Worm (Caenorhabditis elegans) whole organism, L1 larva: ENCODE data around the gene nhr-150.

Experiments used
- C04F5.9 ChIP-seq: sonication (generic microtip); optimal IDR thresholded peaks from 2 replicates; lab custom pipeline; 2016; ENCODE audit warnings: missing genetic modification characterization, missing compliant biosample characterization
- C16A3.4 ChIP-seq: fragments of 150-350 bp; optimal IDR thresholded peaks from 2 replicates; lab custom pipeline; 2014; ENCODE audit warnings: missing biosample characterization, missing genetic modification characterization
- Y116A8C.19 ChIP-seq: sonication (generic microtip); optimal IDR thresholded peaks from 2 replicates; lab custom pipeline; 2016; ENCODE audit warnings: missing compliant biosample characterization, missing genetic modification characterization, borderline replicate concordance
- ama-1 ChIP-seq: fragments of 150-350 bp; optimal IDR thresholded peaks from 2 replicates; lab custom pipeline; 2014
- blmp-1 ChIP-seq: fragments of 150-350 bp; optimal IDR thresholded peaks from 2 replicates; lab custom pipeline; 2014; ENCODE audit warnings: missing biosample characterization, missing genetic modification characterization
- ceh-63 ChIP-seq: fragments of 200-800 bp; sonication (Bioruptor generic); optimal IDR thresholded peaks from 2 replicates; lab custom pipeline; 2018; ENCODE audit warnings: mild to moderate bottlenecking, missing genetic modification characterization, missing compliant biosample characterization
- efl-3 ChIP-seq: fragments of 200-800 bp; sonication (Bioruptor generic); optimal IDR thresholded peaks from 2 replicates; lab custom pipeline; 2018; ENCODE audit warnings: mild to moderate bottlenecking, missing genetic modification characterization, missing compliant biosample characterization
- egl-13 ChIP-seq: sonication (generic microtip); optimal IDR thresholded peaks from 2 replicates; lab custom pipeline; 2016; ENCODE audit warnings: missing genotype, missing genetic modification reagents, missing genetic modification characterization, missing compliant biosample characterization
- egl-27 ChIP-seq, 2 experiments: fragments of 150-350 bp in 1 of 2; sonication (generic microtip); optimal IDR thresholded peaks; 3 replicates each; lab custom pipeline; 2017 to 2018; ENCODE audit warnings: missing biosample characterization in 2 of 2, missing genetic modification characterization in 2 of 2, missing genetic modification reagents in 2 of 2
- elt-2 ChIP-seq: sonication (generic microtip); optimal IDR thresholded peaks from 2 replicates; lab custom pipeline; 2016; ENCODE audit warnings: missing genetic modification characterization, mild to moderate bottlenecking, inconsistent platforms, missing compliant biosample characterization, missing genetic modification reagents
- fkh-8 ChIP-seq: sonication (generic microtip); optimal IDR thresholded peaks from 2 replicates; lab custom pipeline; 2016; ENCODE audit warnings: mild to moderate bottlenecking, missing genetic modification characterization, missing compliant biosample characterization
- grh-1 ChIP-seq: fragments of 200-800 bp; sonication (Bioruptor generic); IDR thresholded peaks from 2 replicates; pipeline ENCODE4 v1.3.6; 2022; ENCODE audit warnings: missing genetic modification reagents, missing genetic modification characterization, missing compliant biosample characterization
- isw-1 ChIP-seq: fragments of 200-800 bp; sonication (Bioruptor generic); IDR thresholded peaks from 2 replicates; pipeline ENCODE4 v1.3.6; 2022; ENCODE audit warnings: missing genetic modification characterization, missing compliant biosample characterization
- lin-35 ChIP-seq, 2 experiments: fragments of 150-350 bp; optimal IDR thresholded peaks; 2 replicates each; lab custom pipeline; 2014; ENCODE audit warnings: missing biosample characterization in 2 of 2, missing genetic modification characterization in 2 of 2, missing genetic modification reagents in 2 of 2
- lin-39 ChIP-seq: fragments of 150-350 bp; optimal IDR thresholded peaks from 2 replicates; lab custom pipeline; 2014; ENCODE audit warnings: missing biosample characterization, missing genetic modification reagents, missing genetic modification characterization
- mdl-1 ChIP-seq, 2 experiments: fragments of 150-350 bp; optimal IDR thresholded peaks; 2 replicates each; lab custom pipeline; 2014 to 2017; ENCODE audit warnings: missing biosample characterization in 2 of 2, missing genetic modification characterization in 2 of 2, inconsistent platforms in 1 of 2
- mef-2 ChIP-seq: fragments of 150-350 bp; optimal IDR thresholded peaks from 2 replicates; lab custom pipeline; 2014; ENCODE audit warnings: missing biosample characterization, missing genetic modification characterization
- nhr-47 ChIP-seq: sonication (generic microtip); optimal IDR thresholded peaks from 2 replicates; lab custom pipeline; 2016; ENCODE audit warnings: mild to moderate bottlenecking, missing genetic modification characterization, moderate library complexity, missing compliant biosample characterization
- nhr-76 ChIP-seq: sonication (generic microtip); optimal IDR thresholded peaks from 2 replicates; lab custom pipeline; 2017; ENCODE audit warnings: missing biosample characterization, missing genetic modification characterization
- nhr-77 ChIP-seq: fragments of 150-350 bp; optimal IDR thresholded peaks from 2 replicates; lab custom pipeline; 2014; ENCODE audit warnings: missing biosample characterization, missing genetic modification characterization
- nhr-85 ChIP-seq: sonication (generic microtip); peaks from one replicate; lab custom pipeline; 2016; ENCODE audit warnings: missing genetic modification characterization, inconsistent platforms, missing compliant biosample characterization
- nhr-90 ChIP-seq: sonication (generic microtip); optimal IDR thresholded peaks from 2 replicates; lab custom pipeline; 2016; ENCODE audit warnings: mild to moderate bottlenecking, missing genetic modification characterization, missing compliant biosample characterization; ENCODE audit not compliant: poor library complexity
- pqm-1 ChIP-seq: sonication (generic microtip); optimal IDR thresholded peaks from 3 replicates; lab custom pipeline; 2017; ENCODE audit warnings: missing biosample characterization, missing genetic modification characterization
- snpc-4 ChIP-seq: fragments of 150-350 bp; optimal IDR thresholded peaks from 2 replicates; lab custom pipeline; 2014; ENCODE audit warnings: missing biosample characterization, missing genetic modification characterization
- sox-4 ChIP-seq: sonication (generic microtip); optimal IDR thresholded peaks from 2 replicates; lab custom pipeline; 2016; ENCODE audit warnings: missing genetic modification characterization, missing compliant biosample characterization
- sup-37 ChIP-seq: fragments of 200-800 bp; sonication (Bioruptor generic); optimal IDR thresholded peaks from 2 replicates; lab custom pipeline; 2018; ENCODE audit warnings: mild to moderate bottlenecking, missing genetic modification characterization, missing compliant biosample characterization
- swsn-7 ChIP-seq: sonication (generic microtip); optimal IDR thresholded peaks from 2 replicates; lab custom pipeline; 2016; ENCODE audit warnings: missing genetic modification characterization, missing compliant biosample characterization
- unc-62 ChIP-seq: fragments of 150-350 bp; optimal IDR thresholded peaks from 2 replicates; lab custom pipeline; 2014; ENCODE audit warnings: missing biosample characterization, missing genetic modification reagents, missing genetic modification characterization
- vab-15 ChIP-seq: sonication (generic microtip); optimal IDR thresholded peaks from 2 replicates; lab custom pipeline; 2017; ENCODE audit warnings: missing genotype, mild to moderate bottlenecking, missing genetic modification characterization, missing compliant biosample characterization
- zag-1 ChIP-seq: fragments of 150-350 bp; optimal IDR thresholded peaks from 2 replicates; lab custom pipeline; 2014; ENCODE audit warnings: missing biosample characterization, missing genetic modification characterization
- zip-4 ChIP-seq: fragments of 200-800 bp; sonication (Bioruptor generic); optimal IDR thresholded peaks from 2 replicates; lab custom pipeline; 2018; ENCODE audit warnings: mild to moderate bottlenecking, missing genetic modification characterization, moderate library complexity, missing compliant biosample characterization
- ztf-4 ChIP-seq: fragments of 150-350 bp; optimal IDR thresholded peaks from 2 replicates; lab custom pipeline; 2014; ENCODE audit warnings: missing biosample characterization, missing genetic modification characterization

Gene nhr-150

DNA sequence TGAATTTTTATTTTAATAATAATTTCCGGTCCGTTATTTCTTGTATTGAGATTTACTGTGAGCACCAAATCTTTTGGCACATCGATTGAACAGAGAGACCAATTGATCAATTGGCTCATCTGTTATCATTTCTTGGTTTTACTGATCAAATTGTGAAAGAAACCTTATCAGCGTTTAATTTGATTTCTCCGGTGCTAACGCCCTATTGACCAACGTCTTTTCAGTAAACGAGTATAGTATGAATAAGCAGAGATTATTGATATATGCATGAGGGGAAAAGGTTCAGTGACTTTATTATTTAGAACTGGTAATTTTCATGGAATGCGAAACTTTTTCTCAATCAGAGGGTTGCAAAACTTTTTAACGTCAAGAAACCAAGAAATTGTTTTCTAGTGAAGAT is 2.2 kb downstream of the nhr-150 start:
- TF ChIP-seq blmp-1 (no peak), ceh-63 (GFP tag; lab: Kevin White, UChicago) (no peak)

DNA sequence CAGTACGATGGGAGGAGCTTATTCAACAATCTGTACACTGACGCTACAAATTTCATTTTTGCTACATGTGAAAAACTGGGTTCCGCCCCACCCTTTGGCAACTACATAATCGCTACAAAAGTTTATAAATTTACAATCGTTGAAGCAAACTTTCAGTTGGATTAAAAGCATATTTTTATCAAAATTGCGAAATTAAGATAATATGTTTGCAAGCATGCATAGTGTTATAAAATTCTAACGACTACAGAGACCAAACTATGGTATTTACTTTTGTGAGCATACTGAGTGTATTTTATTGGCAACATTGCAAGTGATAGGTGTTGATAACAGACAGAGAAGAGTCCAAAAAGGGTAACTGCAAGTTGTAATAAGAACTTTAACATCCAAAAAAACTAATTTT is 2.7 kb downstream of the nhr-150 start, which contains the start of gene C06B8.2:
Gene C06B8.2 (minus strand): TSS at position 153 of the 400 bp plus-strand sequence.
- TF ChIP-seq swsn-7 = no peak
- no peak for TF ChIP-seq ama-1 (lab: Kevin White, UChicago)
- TF ChIP-seq grh-1 (GFP tag; lab: Robert Waterston, UW) = no peak
- TF ChIP-seq C04F5.9 (tag; lab: Kevin White, UChicago) = no peak
- no peak for TF ChIP-seq nhr-47
- TF ChIP-seq snpc-4 = no peak
- peak; percentile 22 for TF ChIP-seq elt-2
- no peak for TF ChIP-seq nhr-90 (tag; lab: Kevin White, UChicago)

DNA sequence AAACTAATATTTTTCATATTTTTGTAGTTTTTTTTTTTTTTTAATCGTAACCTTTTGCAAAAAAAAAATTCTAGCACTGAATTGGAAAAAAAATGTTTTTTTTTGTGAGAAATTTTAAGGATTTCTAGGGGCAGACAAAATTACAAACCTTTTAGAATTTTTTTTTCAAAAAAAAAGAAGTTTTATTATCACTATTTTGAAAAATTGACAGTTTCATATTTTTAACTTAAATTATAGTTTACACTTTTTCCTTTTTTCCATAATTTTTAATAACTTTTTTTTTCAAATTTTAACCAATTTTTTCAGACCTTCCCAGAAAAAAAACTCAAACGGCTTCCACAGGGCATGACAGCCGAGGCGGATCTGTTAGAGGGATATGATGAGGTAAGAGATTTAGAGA is 10.2 kb downstream of the nhr-150 start, which contains the start of gene dpf-1:
Gene dpf-1 (plus strand): TSS at position 301 of the 400 bp plus-strand sequence.
- no peak for TF ChIP-seq elt-2
- TF ChIP-seq vab-15 (tag; lab: Kevin White, UChicago) = no peak
- no peak for TF ChIP-seq pqm-1 (tag; lab: Kevin White, UChicago)
- TF ChIP-seq C04F5.9 (tag; lab: Kevin White, UChicago) = no peak
- no peak for TF ChIP-seq efl-3 (GFP tag; lab: Kevin White, UChicago)
- no peak for TF ChIP-seq sup-37 (GFP tag; lab: Kevin White, UChicago)
- no peak for TF ChIP-seq fkh-8 (tag; lab: Kevin White, UChicago)
- no peak for TF ChIP-seq blmp-1
- no peak for TF ChIP-seq zip-4
- no peak for TF ChIP-seq C16A3.4
- no peak for TF ChIP-seq nhr-77 (tag; lab: Kevin White, UChicago)
- TF ChIP-seq lin-39 (tag; lab: Kevin White, UChicago) = no peak
- no peak for TF ChIP-seq mdl-1 (tag; optimal IDR thresholded peaks at IDR 0.05; lab: Kevin White, UChicago)
- no peak for TF ChIP-seq nhr-76 (tag; lab: Kevin White, UChicago)
- TF ChIP-seq egl-27 (tag; optimal IDR thresholded peaks at IDR 0.05; lab: Kevin White, UChicago) = no peak
- no peak for TF ChIP-seq unc-62 (GFP tag; lab: Kevin White, UChicago)
- TF ChIP-seq egl-13 (tag; lab: Kevin White, UChicago) = no peak
- no peak for TF ChIP-seq ztf-4 (tag; lab: Kevin White, UChicago)
- TF ChIP-seq Y116A8C.19 (tag; lab: Kevin White, UChicago) = no peak
- TF ChIP-seq zag-1 (tag; lab: Kevin White, UChicago) = no peak

DNA sequence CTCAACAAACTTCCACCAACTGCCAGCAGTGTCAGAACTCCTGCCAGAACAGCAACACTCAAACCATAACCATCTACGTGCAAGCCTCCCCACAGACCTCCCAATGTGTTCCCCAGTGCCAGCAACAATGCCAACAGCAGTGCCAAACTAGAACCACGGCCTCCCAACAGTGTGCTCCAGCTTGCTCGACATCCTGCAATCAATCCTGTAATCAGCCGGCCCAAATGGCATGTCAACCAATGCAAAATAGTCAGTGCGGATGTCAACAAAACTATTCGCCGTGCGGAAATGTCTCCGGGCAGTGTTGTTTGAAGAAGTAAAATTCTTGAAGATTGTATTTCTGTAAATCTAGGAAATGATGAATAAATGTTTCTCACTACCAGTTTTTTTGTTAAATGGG is 14.5 kb downstream of the nhr-150 start:
- TF ChIP-seq mef-2 (tag; lab: Kevin White, UChicago) (no peak), elt-2 (no peak), efl-3 (GFP tag; lab: Kevin White, UChicago) (no peak), fkh-8 (tag; lab: Kevin White, UChicago) (no peak), sox-4 (tag; lab: Kevin White, UChicago) (no peak), isw-1 (GFP tag; lab: Robert Waterston, UW) (no peak), zip-4 (no peak)

DNA sequence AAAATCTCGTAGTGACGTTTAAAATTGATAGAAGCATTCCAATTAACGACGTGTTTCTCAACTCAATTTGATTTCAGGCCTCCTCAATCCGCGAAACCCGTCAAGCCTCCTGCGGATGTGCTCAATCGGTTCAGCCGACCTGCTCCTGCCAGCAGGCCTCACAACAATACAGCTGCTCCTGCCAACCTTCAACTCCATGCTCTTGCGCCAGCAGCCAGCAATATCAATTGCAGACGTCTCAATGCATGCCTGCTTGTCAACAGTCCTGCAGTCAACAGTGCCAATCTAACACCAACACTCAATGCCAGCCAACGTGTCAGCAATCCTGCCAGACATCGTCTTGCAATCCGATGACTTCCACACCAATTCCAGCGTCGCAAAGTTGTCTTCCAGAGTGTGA is 15.2 kb downstream of the nhr-150 start:
- TF ChIP-seq nhr-85 = peak; percentile 44
- no peak for TF ChIP-seq vab-15 (tag; lab: Kevin White, UChicago)
- no peak for TF ChIP-seq egl-27 (tag; optimal IDR thresholded peaks at IDR 0.05; lab: Kevin White, UChicago)
- no peak for TF ChIP-seq lin-35 (GFP tag; optimal IDR thresholded peaks at IDR 0.05; lab: Kevin White, UChicago)
